Fruit fly (Drosophila melanogaster): Measurements from ENCODE around the gene CG13919.

The CG13919 gene

DNA sequence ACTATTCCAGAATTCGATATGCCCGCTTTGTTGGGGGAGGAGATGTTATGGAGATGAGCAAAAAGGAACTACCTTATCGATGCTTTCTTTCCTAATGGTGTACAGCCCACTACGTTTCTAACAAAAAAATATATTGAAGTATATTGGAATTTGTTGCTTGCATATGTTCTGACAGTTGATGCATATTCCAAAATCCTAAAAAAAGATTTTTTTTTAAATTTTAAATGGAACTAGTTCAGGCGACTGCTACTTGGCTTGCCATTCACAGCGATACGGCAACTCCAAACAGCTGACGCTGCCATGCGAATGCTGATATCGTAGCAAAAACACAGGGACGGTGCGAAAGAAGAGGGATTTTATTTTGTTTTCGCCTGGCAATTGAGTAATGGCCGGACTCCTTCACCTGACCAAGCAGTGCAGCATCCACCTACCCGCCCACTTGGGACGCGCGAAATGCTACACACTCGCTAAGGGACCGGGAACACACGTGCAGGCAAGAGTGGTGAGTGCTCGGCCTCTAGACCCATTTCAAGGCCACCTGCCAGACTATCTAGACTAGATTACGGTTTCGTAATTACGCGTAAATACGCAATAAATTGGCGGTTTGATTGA, 27.0 kb upstream of the CG13919 start, which contains the start of the genes CG13926, ABCB7 and CG33230 (continued):
- TF ChIP-seq nerfin-1 (tag; optimal IDR thresholded peaks at IDR 0.05) (peak; percentile 33), CG4424 (GFP tag; optimal IDR thresholded peaks at IDR 0.05) (peak; percentile 44), Mes4 (GFP tag; optimal IDR thresholded peaks at IDR 0.05) (no peak), CG17612 (GFP tag; IDR thresholded peaks at IDR 0.05) (no peak), CG42726 (GFP tag; IDR thresholded peaks at IDR 0.05; ENCODE audit: partially characterized antibody) (no peak), fd64A (GFP tag; optimal IDR thresholded peaks at IDR 0.05) (no peak), vfl (GFP tag; optimal IDR thresholded peaks at IDR 0.05) (no peak), CG4820 (GFP tag; optimal IDR thresholded peaks at IDR 0.05) (no peak), lola (GFP tag; optimal IDR thresholded peaks at IDR 0.05) (no peak), shn (GFP tag; optimal IDR thresholded peaks at IDR 0.05) (no peak), CG10321 (GFP tag; IDR thresholded peaks at IDR 0.05) (no peak), CG14860 (GFP tag; IDR thresholded peaks at IDR 0.05; ENCODE audit: partially characterized antibody) (no peak), ap (GFP tag; IDR thresholded peaks at IDR 0.05) (no peak), CG7271 (tag; optimal IDR thresholded peaks at IDR 0.05) (no peak), Dp (GFP tag; optimal IDR thresholded peaks at IDR 0.05) (peak; percentile 14), sna (GFP tag; IDR thresholded peaks at IDR 0.05; ENCODE audit: partially characterized antibody) (no peak), dpn (GFP tag; optimal IDR thresholded peaks at IDR 0.05) (peak; percentile 6 to 23), CG11093 (GFP tag; IDR thresholded peaks at IDR 0.05) (no peak), sc (optimal IDR thresholded peaks at IDR 0.05) (no peak), sc (GFP tag; optimal IDR thresholded peaks at IDR 0.05) (no peak), CG9797 (GFP tag; optimal IDR thresholded peaks at IDR 0.05) (no peak), CG11695 (GFP tag; IDR thresholded peaks at IDR 0.05) (no peak), CG4282 (GFP tag; optimal IDR thresholded peaks at IDR 0.05) (no peak), CG11398 (GFP tag; optimal IDR thresholded peaks at IDR 0.05) (no peak), Vsx1 (GFP tag; optimal IDR thresholded peaks at IDR 0.05) (no peak), CG8388 (GFP tag; optimal IDR thresholded peaks at IDR 0.05) (no peak), HLH3B (GFP tag; IDR thresholded peaks at IDR 0.05) (no peak), CG9215 (GFP tag; IDR thresholded peaks at IDR 0.05) (no peak), CG12071 (GFP tag; optimal IDR thresholded peaks at IDR 0.05) (no peak), bsh (GFP tag; optimal IDR thresholded peaks at IDR 0.05) (no peak), Usf (GFP tag; optimal IDR thresholded peaks at IDR 0.05) (no peak), pan (optimal IDR thresholded peaks at IDR 0.05) (no peak), pan (GFP tag; optimal IDR thresholded peaks at IDR 0.05 in 1 of 2, IDR thresholded peaks at IDR 0.05 in 1 of 2) (no peak), sqz (GFP tag; optimal IDR thresholded peaks at IDR 0.05) (no peak), Adf1 (GFP tag; IDR thresholded peaks at IDR 0.05) (peak; percentile 20; the same call in 1 of the 2 replicates), CG12391 (tag; optimal IDR thresholded peaks at IDR 0.05) (peak; percentile 55), CG8765 (GFP tag; IDR thresholded peaks at IDR 0.05) (no peak), Dek (tag; optimal IDR thresholded peaks at IDR 0.05) (peak; percentile 1), kay (GFP tag; optimal IDR thresholded peaks at IDR 0.05) (no peak), Awh (GFP tag; IDR thresholded peaks at IDR 0.05) (no peak), CG14710 (tag; optimal IDR thresholded peaks at IDR 0.05) (peak; percentile 55), CG7556 (GFP tag; optimal IDR thresholded peaks at IDR 0.05) (no peak), CG11456 (GFP tag; IDR thresholded peaks at IDR 0.05) (no peak), onecut (GFP tag; IDR thresholded peaks at IDR 0.05) (no peak), wdn (GFP tag; IDR thresholded peaks at IDR 0.05) (no peak), bowl (GFP tag; IDR thresholded peaks at IDR 0.05) (no peak), Bgb (GFP tag; IDR thresholded peaks at IDR 0.05; ENCODE audit: partially characterized antibody) (peak; percentile 47), CG4404 (GFP tag; IDR thresholded peaks at IDR 0.05) (no peak), Ada2b (GFP tag; IDR thresholded peaks at IDR 0.05) (no peak), ara (GFP tag; IDR thresholded peaks at IDR 0.05) (no peak), CG6689 (GFP tag; IDR thresholded peaks at IDR 0.05) (no peak)
